Worm (Caenorhabditis elegans) whole organism, mixed stage, embryonic: ENCODE results near the gene obr-3.

Experiments used
- ces-1 ChIP-seq: fragments of 150-350 bp; optimal IDR thresholded peaks from 2 replicates; lab custom pipeline; 2014; ENCODE audit warnings: missing biosample characterization, missing genetic modification reagents, missing genetic modification characterization
- elt-3 ChIP-seq: fragments of 150-350 bp; optimal IDR thresholded peaks from 2 replicates; lab custom pipeline; 2014; ENCODE audit warnings: missing biosample characterization, missing genetic modification characterization
- mab-5 ChIP-seq: fragments of 150-350 bp; optimal IDR thresholded peaks from 2 replicates; lab custom pipeline; 2014; ENCODE audit warnings: missing biosample characterization, missing genetic modification characterization
- mep-1 ChIP-seq: fragments of 150-350 bp; optimal IDR thresholded peaks from 2 replicates; lab custom pipeline; 2017; ENCODE audit warnings: missing biosample characterization, missing genetic modification reagents, missing genetic modification characterization, inconsistent platforms
- mls-2 ChIP-seq: sonication (generic microtip); optimal IDR thresholded peaks from 2 replicates; lab custom pipeline; 2016; ENCODE audit warnings: mild to moderate bottlenecking, missing genetic modification characterization, moderate library complexity, missing compliant biosample characterization
- nhr-12 ChIP-seq: fragments of 150-350 bp; optimal IDR thresholded peaks from 2 replicates; lab custom pipeline; 2014; ENCODE audit warnings: missing biosample characterization, missing genetic modification characterization
- nhr-2 ChIP-seq: fragments of 150-350 bp; optimal IDR thresholded peaks from 2 replicates; lab custom pipeline; 2014; ENCODE audit warnings: missing biosample characterization, missing genetic modification characterization
- nhr-237 ChIP-seq: fragments of 150-350 bp; optimal IDR thresholded peaks from 2 replicates; lab custom pipeline; 2014; ENCODE audit warnings: missing biosample characterization, missing genetic modification characterization
- pha-4 ChIP-seq: fragments of 150-350 bp; optimal IDR thresholded peaks from 2 replicates; lab custom pipeline; 2018; ENCODE audit warnings: missing biosample characterization, missing genetic modification reagents, missing genetic modification characterization
- snpc-4 ChIP-seq: fragments of 150-350 bp; optimal IDR thresholded peaks from 2 replicates; lab custom pipeline; 2014; ENCODE audit warnings: missing biosample characterization, missing genetic modification characterization
- sptf-1 ChIP-seq: sonication (generic microtip); optimal IDR thresholded peaks from 2 replicates; lab custom pipeline; 2017; ENCODE audit warnings: mild to moderate bottlenecking, missing genetic modification characterization, moderate library complexity, missing compliant biosample characterization
- unc-39 ChIP-seq: fragments of 150-350 bp; optimal IDR thresholded peaks from 2 replicates; lab custom pipeline; 2014; ENCODE audit warnings: missing biosample characterization, missing genetic modification characterization
- unc-62 ChIP-seq: fragments of 150-350 bp; optimal IDR thresholded peaks from 2 replicates; lab custom pipeline; 2014; ENCODE audit warnings: missing biosample characterization, missing genetic modification reagents, missing genetic modification characterization
- ztf-11 ChIP-seq: fragments of 150-350 bp; optimal IDR thresholded peaks from 2 replicates; lab custom pipeline; 2014; ENCODE audit warnings: missing biosample characterization, missing genetic modification characterization

- TF ChIP-seq pha-4 (tag; lab: Kevin White, UChicago) (no peak), ces-1 (GFP tag; lab: Kevin White, UChicago) (no peak), snpc-4 (tag; lab: Kevin White, UChicago) (no peak), ztf-11 (tag; lab: Kevin White, UChicago) (no peak), nhr-237 (tag; lab: Kevin White, UChicago) (no peak), sptf-1 (tag; lab: Kevin White, UChicago) (no peak), unc-39 (tag; lab: Kevin White, UChicago) (no peak), mab-5 (tag; lab: Kevin White, UChicago) (no peak), mls-2 (tag; lab: Kevin White, UChicago) (no peak), unc-62 (GFP tag; lab: Kevin White, UChicago) (no peak), nhr-2 (tag; lab: Kevin White, UChicago) (no peak), elt-3 (no peak), mep-1 (tag; lab: Kevin White, UChicago) (no peak), nhr-12 (tag; lab: Kevin White, UChicago) (no peak)
Observed at ce11 chrX:13785268-13785667, 24.4 kb downstream of the obr-3 start, which contains the start of gene F55F3.4.
